Worm (Caenorhabditis elegans): Measurements from ENCODE around the gene pnc-2.

ce11 chrIV:14949048-14949447, 39.6 kb upstream of the pnc-2 start:
- no peak for TF ChIP-seq pha-4 (tag; optimal IDR thresholded peaks at IDR 0.05)
- TF ChIP-seq ztf-11 (tag; optimal IDR thresholded peaks at IDR 0.05) = no peak
- no peak for TF ChIP-seq elt-2 (tag; optimal IDR thresholded peaks at IDR 0.05)
- TF ChIP-seq unc-62 (GFP tag; optimal IDR thresholded peaks at IDR 0.05) = no peak
- TF ChIP-seq fos-1 (tag; optimal IDR thresholded peaks at IDR 0.05) = no peak
- no peak for TF ChIP-seq nhr-11 (tag; optimal IDR thresholded peaks at IDR 0.05)
- no peak for TF ChIP-seq lin-15B (tag; optimal IDR thresholded peaks at IDR 0.05)
- no peak for TF ChIP-seq sea-2 (GFP tag; optimal IDR thresholded peaks at IDR 0.05)
- no peak for TF ChIP-seq nhr-76 (tag; optimal IDR thresholded peaks at IDR 0.05)

Data from whole organism, L3 larva.